Fruit fly (Drosophila melanogaster): ENCODE results near the gene Arf1.

Arf1 gene

dm6 chr3L:22871030-22871844 is 794 bp downstream of the Arf1 start (continued):
- TF ChIP-seq chinmo (GFP tag; IDR thresholded peaks at IDR 0.05; ENCODE audit: partially characterized antibody) = no peak
- peak; percentile 12; the same call in 1 of the 2 replicates for TF ChIP-seq CG32772 (GFP tag; IDR thresholded peaks at IDR 0.05)
- peak; percentile 45 for TF ChIP-seq Neu2 (GFP tag; optimal IDR thresholded peaks at IDR 0.05; ENCODE audit: borderline replicate concordance)
- no peak for TF ChIP-seq CG31224 (GFP tag; IDR thresholded peaks at IDR 0.05)
- no peak for TF ChIP-seq ind (GFP tag; optimal IDR thresholded peaks at IDR 0.05)
- TF ChIP-seq B-H1 (GFP tag; IDR thresholded peaks at IDR 0.05) = no peak
- TF ChIP-seq pfk (GFP tag; optimal IDR thresholded peaks at IDR 0.05) = no peak
- TF ChIP-seq emc (GFP tag; optimal IDR thresholded peaks at IDR 0.05) = no peak
- TF ChIP-seq CG3407 (GFP tag; optimal IDR thresholded peaks at IDR 0.05) = no peak
- no peak for TF ChIP-seq gcm (GFP tag; optimal IDR thresholded peaks at IDR 0.05)
- TF ChIP-seq MBD-R2 (GFP tag; IDR thresholded peaks at IDR 0.05) = peak; percentile 46; the same call in 1 of the 2 replicates
- peak; percentile 5 for TF ChIP-seq CG4282 (GFP tag; optimal IDR thresholded peaks at IDR 0.05)
- no peak for TF ChIP-seq prd (optimal IDR thresholded peaks at IDR 0.05)
- TF ChIP-seq prd (GFP tag; IDR thresholded peaks at IDR 0.05) = no peak
- TF ChIP-seq CG9437 (GFP tag; optimal IDR thresholded peaks at IDR 0.05) = no peak
- no peak for TF ChIP-seq CG17612 (GFP tag; IDR thresholded peaks at IDR 0.05)
- TF ChIP-seq ara (GFP tag; IDR thresholded peaks at IDR 0.05) = no peak
- TF ChIP-seq CG13287 (GFP tag; IDR thresholded peaks at IDR 0.05; ENCODE audit: partially characterized antibody) = peak; percentile 70
- TF ChIP-seq fd64A (GFP tag; optimal IDR thresholded peaks at IDR 0.05) = no peak
- TF ChIP-seq jumu (GFP tag; optimal IDR thresholded peaks at IDR 0.05) = no peak
- no peak for TF ChIP-seq CG3838 (GFP tag; optimal IDR thresholded peaks at IDR 0.05)
- peak; percentile 13 for TF ChIP-seq lbe (GFP tag; optimal IDR thresholded peaks at IDR 0.05)
- TF ChIP-seq Mrtf (GFP tag; IDR thresholded peaks at IDR 0.05) = no peak
- peak; percentile 59 for TF ChIP-seq inv (GFP tag; IDR thresholded peaks at IDR 0.05; ENCODE audit: partially characterized antibody)
- TF ChIP-seq CG9817 (tag; optimal IDR thresholded peaks at IDR 0.05) = peak; percentile 4
- no peak for TF ChIP-seq CG15601 (tag; optimal IDR thresholded peaks at IDR 0.05)
- TF ChIP-seq pnt (GFP tag; optimal IDR thresholded peaks at IDR 0.05) = no peak
- TF ChIP-seq CG12744 (GFP tag; optimal IDR thresholded peaks at IDR 0.05) = no peak
- peak; percentile 45; the same call in 1 of the 3 replicates for TF ChIP-seq CG14860 (GFP tag; IDR thresholded peaks at IDR 0.05; ENCODE audit: partially characterized antibody)
- no peak for TF ChIP-seq Atf-2 (GFP tag; optimal IDR thresholded peaks at IDR 0.05)
- TF ChIP-seq CG10543 (GFP tag; optimal IDR thresholded peaks at IDR 0.05) = peak; percentile 62
- no peak for TF ChIP-seq Sry-β (GFP tag; optimal IDR thresholded peaks at IDR 0.05)
- TF ChIP-seq Deaf1 (tag; optimal IDR thresholded peaks at IDR 0.05) = no peak
- peak; percentile 69 for TF ChIP-seq BEAF-32 (GFP tag; optimal IDR thresholded peaks at IDR 0.05)
- peak; percentile 21 for TF ChIP-seq Mes4 (GFP tag; optimal IDR thresholded peaks at IDR 0.05)
- TF ChIP-seq CG6272 (GFP tag; IDR thresholded peaks at IDR 0.05) = no peak
- peak; percentile 11; the same call in 1 of the 2 replicates for TF ChIP-seq lmd (GFP tag; IDR thresholded peaks at IDR 0.05)
- no peak for TF ChIP-seq stc (GFP tag; IDR thresholded peaks at IDR 0.05)
- no peak for TF ChIP-seq aop (GFP tag; IDR thresholded peaks at IDR 0.05)
- TF ChIP-seq CG5180 (GFP tag; optimal IDR thresholded peaks at IDR 0.05) = no peak
- no peak for TF ChIP-seq Hr3 (GFP tag; optimal IDR thresholded peaks at IDR 0.05)
- peak; percentile 60 for TF ChIP-seq row (GFP tag; IDR thresholded peaks at IDR 0.05)
- no peak for TF ChIP-seq MTF-1 (GFP tag; optimal IDR thresholded peaks at IDR 0.05; ENCODE audit: borderline replicate concordance)
- TF ChIP-seq sd (tag; optimal IDR thresholded peaks at IDR 0.05) = no peak
- no peak for TF ChIP-seq CG11085 (GFP tag; IDR thresholded peaks at IDR 0.05)
- no peak for TF ChIP-seq CG14710 (tag; optimal IDR thresholded peaks at IDR 0.05)
- no peak for TF ChIP-seq Blimp-1 (GFP tag; optimal IDR thresholded peaks at IDR 0.05)
- TF ChIP-seq YL-1 (GFP tag; optimal IDR thresholded peaks at IDR 0.05) = peak; percentile 75
- TF ChIP-seq br (optimal IDR thresholded peaks at IDR 0.05) = no peak
- TF ChIP-seq Elba2 (GFP tag; optimal IDR thresholded peaks at IDR 0.05) = no peak

Data from whole organism, embryonic.